Fruit fly (Drosophila melanogaster) whole organism, embryonic: ENCODE results near the gene CG15880.

Experiments
- ATbp ChIP-seq: fragments of 200-800 bp; sonication (Bioruptor generic); optimal IDR thresholded peaks from 2 replicates; lab custom pipeline; 2017; ENCODE audit warnings: missing biosample characterization, mild to moderate bottlenecking, missing genetic modification characterization, missing genetic modification reagents
- Atf6 ChIP-seq: fragments of 200-800 bp; sonication (Bioruptor generic); IDR thresholded peaks from 2 replicates; pipeline ENCODE4 v1.3.6; 2022; ENCODE audit warnings: missing biosample characterization, missing genetic modification characterization
- BEAF-32 ChIP-seq: fragments of 200-800 bp; sonication (Bioruptor generic); optimal IDR thresholded peaks from 3 replicates; lab custom pipeline; 2017; ENCODE audit warnings: missing biosample characterization, missing genetic modification characterization, mild to moderate bottlenecking, moderate library complexity, missing genetic modification reagents
- CG10366 ChIP-seq: fragments of 200-800 bp; sonication (Bioruptor generic); IDR thresholded peaks from 2 replicates; pipeline ENCODE4 v1.3.6; 2022; ENCODE audit warnings: missing biosample characterization, missing genetic modification characterization
- CG11696 ChIP-seq: fragments of 200-800 bp; sonication (Bioruptor generic); IDR thresholded peaks from 2 replicates; pipeline ENCODE4 v1.3.6; 2022; ENCODE audit warnings: missing biosample characterization, missing genetic modification characterization
- CG12071 ChIP-seq: fragments of 200-800 bp; sonication (Bioruptor generic); optimal IDR thresholded peaks from 3 replicates; lab custom pipeline; 2018; ENCODE audit warnings: missing biosample characterization, mild to moderate bottlenecking, missing genetic modification characterization
- CG15269 ChIP-seq: fragments of 200-800 bp; sonication (Bioruptor generic); optimal IDR thresholded peaks from 2 replicates; lab custom pipeline; 2018; ENCODE audit warnings: missing biosample characterization, mild to moderate bottlenecking, missing genetic modification characterization, moderate library complexity
- CG15479 ChIP-seq: fragments of 200-800 bp; sonication (Bioruptor generic); optimal IDR thresholded peaks from 3 replicates; lab custom pipeline; 2019; ENCODE audit warnings: missing biosample characterization, mild to moderate bottlenecking, missing genetic modification characterization, moderate library complexity
- CG15601 ChIP-seq: fragments of 200-800 bp; sonication (Bioruptor generic); optimal IDR thresholded peaks from 3 replicates; lab custom pipeline; 2019; ENCODE audit warnings: missing biosample characterization, mild to moderate bottlenecking, missing genetic modification characterization, moderate library complexity
- CG16813 ChIP-seq: fragments of 200-800 bp; sonication (Bioruptor generic); IDR thresholded peaks from 3 replicates; pipeline ENCODE4 v1.3.6; 2022; ENCODE audit warnings: missing biosample characterization, missing genetic modification characterization; ENCODE audit not compliant: partially characterized antibody
- CG16815 ChIP-seq: fragments of 200-800 bp; sonication (Bioruptor generic); optimal IDR thresholded peaks from 3 replicates; lab custom pipeline; 2017; ENCODE audit warnings: missing biosample characterization, mild to moderate bottlenecking, missing genetic modification characterization
- CG17385 ChIP-seq: fragments of 200-800 bp; sonication (Bioruptor generic); optimal IDR thresholded peaks from 3 replicates; lab custom pipeline; 2018; ENCODE audit warnings: missing biosample characterization, mild to moderate bottlenecking, missing genetic modification characterization
- CG17612 ChIP-seq: fragments of 200-800 bp; sonication (Bioruptor generic); IDR thresholded peaks from 2 replicates; pipeline ENCODE4 v1.3.6; 2022; ENCODE audit warnings: missing biosample characterization, missing genetic modification characterization
- CG18476 ChIP-seq: fragments of 200-800 bp; sonication (Bioruptor generic); optimal IDR thresholded peaks from 2 replicates; lab custom pipeline; 2016; ENCODE audit warnings: missing biosample characterization, mild to moderate bottlenecking, missing genetic modification characterization
- CG2120 ChIP-seq: fragments of 200-800 bp; sonication (Bioruptor generic); optimal IDR thresholded peaks from 3 replicates; lab custom pipeline; 2016; ENCODE audit warnings: missing biosample characterization, missing genetic modification characterization
- CG2199 ChIP-seq: fragments of 200-800 bp; sonication (Bioruptor generic); IDR thresholded peaks from 3 replicates; pipeline ENCODE4 v1.3.6; 2022; ENCODE audit warnings: missing biosample characterization, missing genetic modification characterization
- CG34224 ChIP-seq: fragments of 200-800 bp; sonication (Bioruptor generic); IDR thresholded peaks from 3 replicates; pipeline ENCODE4 v1.3.6; 2022; ENCODE audit warnings: missing biosample characterization, missing genetic modification characterization; ENCODE audit not compliant: partially characterized antibody
- CG7786 ChIP-seq: fragments of 200-800 bp; sonication (Bioruptor generic); optimal IDR thresholded peaks from 2 replicates; lab custom pipeline; 2016; ENCODE audit warnings: missing biosample characterization, missing genetic modification characterization
- CG9797 ChIP-seq: fragments of 200-800 bp; sonication (Bioruptor generic); optimal IDR thresholded peaks from 3 replicates; lab custom pipeline; 2018; ENCODE audit warnings: missing biosample characterization, mild to moderate bottlenecking, missing genetic modification characterization
- CkIIα-i1 ChIP-seq: fragments of 200-800 bp; sonication (Bioruptor generic); IDR thresholded peaks from 2 replicates; pipeline ENCODE4 v1.3.6; 2022; ENCODE audit warnings: missing biosample characterization, missing genetic modification characterization
- Dbx ChIP-seq: fragments of 200-800 bp; sonication (Bioruptor generic); IDR thresholded peaks from 3 replicates; pipeline ENCODE4 v1.3.6; 2022; ENCODE audit warnings: missing biosample characterization, missing genetic modification characterization
- Dek ChIP-seq: fragments of 200-800 bp; sonication (Bioruptor generic); optimal IDR thresholded peaks from 3 replicates; lab custom pipeline; 2019; ENCODE audit warnings: missing biosample characterization, mild to moderate bottlenecking, missing genetic modification characterization, moderate library complexity
- ERR ChIP-seq: fragments of 200-800 bp; sonication (Bioruptor generic); optimal IDR thresholded peaks from 2 replicates; lab custom pipeline; 2016; ENCODE audit warnings: missing biosample characterization, missing genetic modification characterization
- Ets65A ChIP-seq: fragments of 200-800 bp; sonication (Bioruptor generic); peaks from one replicate; lab custom pipeline; 2016; ENCODE audit warnings: missing biosample characterization, missing genetic modification characterization
- Fer2 ChIP-seq: fragments of 200-800 bp; sonication (Bioruptor generic); optimal IDR thresholded peaks from 2 replicates; lab custom pipeline; 2018; ENCODE audit warnings: missing biosample characterization, mild to moderate bottlenecking, missing genetic modification characterization, moderate library complexity
- H15 ChIP-seq: fragments of 200-800 bp; sonication (Bioruptor generic); IDR thresholded peaks from 3 replicates; pipeline ENCODE4 v1.3.6; 2022; ENCODE audit warnings: missing biosample characterization, missing genetic modification characterization
- Hmr ChIP-seq: fragments of 200-800 bp; sonication (Bioruptor generic); optimal IDR thresholded peaks from 3 replicates; lab custom pipeline; 2017; ENCODE audit warnings: mild to moderate bottlenecking, missing biosample characterization, missing genetic modification reagents, missing genetic modification characterization
- Med ChIP-seq: fragments of 200-800 bp; sonication (Bioruptor generic); peaks from one replicate; lab custom pipeline; 2016; ENCODE audit warnings: missing biosample characterization, missing genetic modification characterization, mild to moderate bottlenecking, inconsistent platforms, moderate library complexity
- PHDP ChIP-seq: fragments of 200-800 bp; sonication (Bioruptor generic); optimal IDR thresholded peaks from 3 replicates; lab custom pipeline; 2018; ENCODE audit warnings: missing biosample characterization, mild to moderate bottlenecking, missing genetic modification characterization, moderate library complexity
- Scr ChIP-seq: fragments of 200-800 bp; sonication (Bioruptor generic); IDR thresholded peaks from 2 replicates; pipeline ENCODE4 v1.3.6; 2022; ENCODE audit warnings: missing biosample characterization, missing genetic modification characterization; ENCODE audit not compliant: partially characterized antibody
- bcd ChIP-seq: fragments of 200-800 bp; sonication (Bioruptor generic); optimal IDR thresholded peaks from 2 replicates; lab custom pipeline; 2017; ENCODE audit warnings: missing biosample characterization, mild to moderate bottlenecking, missing genetic modification characterization
- btn ChIP-seq: fragments of 200-800 bp; sonication (Bioruptor generic); optimal IDR thresholded peaks from 2 replicates; lab custom pipeline; 2016; ENCODE audit warnings: missing biosample characterization, missing genetic modification characterization
- chinmo ChIP-seq: fragments of 200-800 bp; sonication (Bioruptor generic); IDR thresholded peaks from 4 replicates; pipeline ENCODE4 v1.3.6; 2022; ENCODE audit warnings: missing biosample characterization, missing genetic modification characterization; ENCODE audit not compliant: partially characterized antibody
- dmrt99B ChIP-seq: fragments of 200-800 bp; sonication (Bioruptor generic); optimal IDR thresholded peaks from 2 replicates; lab custom pipeline; 2018; ENCODE audit warnings: missing biosample characterization, mild to moderate bottlenecking, missing genetic modification characterization, moderate library complexity
- gem ChIP-seq: fragments of 200-800 bp; sonication (Bioruptor generic); optimal IDR thresholded peaks from 2 replicates; lab custom pipeline; 2019; ENCODE audit warnings: missing biosample characterization, mild to moderate bottlenecking, missing genetic modification characterization, moderate library complexity
- grau ChIP-seq: fragments of 200-800 bp; optimal IDR thresholded peaks from 3 replicates; lab custom pipeline; 2019; ENCODE audit warnings: missing biosample characterization, mild to moderate bottlenecking, missing genetic modification characterization, moderate library complexity
- nerfin-1 ChIP-seq: fragments of 200-800 bp; sonication (Bioruptor generic); optimal IDR thresholded peaks from 3 replicates; lab custom pipeline; 2019; ENCODE audit warnings: missing biosample characterization, mild to moderate bottlenecking, missing genetic modification characterization, moderate library complexity
- oc ChIP-seq: fragments of 200-800 bp; sonication (Bioruptor generic); optimal IDR thresholded peaks from 2 replicates; lab custom pipeline; 2018; ENCODE audit warnings: missing biosample characterization, mild to moderate bottlenecking, missing genetic modification characterization, moderate library complexity
- psq ChIP-seq: fragments of 200-800 bp; sonication (Bioruptor generic); optimal IDR thresholded peaks from 2 replicates; lab custom pipeline; 2017; ENCODE audit warnings: missing biosample characterization, missing genetic modification characterization
- pum ChIP-seq: fragments of 200-800 bp; sonication (Bioruptor generic); optimal IDR thresholded peaks from 2 replicates; lab custom pipeline; 2016; ENCODE audit warnings: missing biosample characterization, missing genetic modification characterization
- sens ChIP-seq: fragments of 200-800 bp; sonication (Bioruptor generic); peaks from one replicate; lab custom pipeline; 2016; ENCODE audit warnings: missing biosample characterization, missing genetic modification characterization
- slbo ChIP-seq: fragments of 200-800 bp; sonication (Bioruptor generic); IDR thresholded peaks from 2 replicates; pipeline ENCODE4 v1.3.6; 2022; ENCODE audit warnings: missing biosample characterization, missing genetic modification characterization
- stc ChIP-seq: fragments of 200-800 bp; sonication (Bioruptor generic); IDR thresholded peaks from 2 replicates; pipeline ENCODE4 v1.3.6; 2022; ENCODE audit warnings: missing biosample characterization, missing genetic modification characterization
- sug ChIP-seq: fragments of 200-800 bp; optimal IDR thresholded peaks from 2 replicates; lab custom pipeline; 2019; ENCODE audit warnings: missing biosample characterization, mild to moderate bottlenecking, missing genetic modification characterization, moderate library complexity
- tio ChIP-seq: fragments of 200-800 bp; sonication (Bioruptor generic); optimal IDR thresholded peaks from 2 replicates; lab custom pipeline; 2017; ENCODE audit warnings: missing biosample characterization, missing genetic modification characterization, inconsistent platforms
- trem ChIP-seq: fragments of 200-800 bp; optimal IDR thresholded peaks from 3 replicates; lab custom pipeline; 2019; ENCODE audit warnings: missing biosample characterization, mild to moderate bottlenecking, missing genetic modification characterization, moderate library complexity
- unpg ChIP-seq: fragments of 200-800 bp; sonication (Bioruptor generic); optimal IDR thresholded peaks from 3 replicates; lab custom pipeline; 2018; ENCODE audit warnings: missing biosample characterization, mild to moderate bottlenecking, missing genetic modification characterization, moderate library complexity
- zf30C ChIP-seq: fragments of 200-800 bp; sonication (Bioruptor generic); optimal IDR thresholded peaks from 3 replicates; lab custom pipeline; 2018; ENCODE audit warnings: missing biosample characterization, mild to moderate bottlenecking, missing genetic modification characterization

CG15880 gene

dm6 chr2L:843301-843700 lies 25.6 kb upstream of the CG15880 start:
- peak; percentile 13 for TF ChIP-seq CG2120 (GFP tag; lab: Kevin White, UChicago)
- no peak for TF ChIP-seq CG11696 (GFP tag; lab: Robert Waterston, UW)
- no peak for TF ChIP-seq CG16815 (GFP tag; lab: Kevin White, UChicago)
- TF ChIP-seq chinmo (GFP tag; lab: Robert Waterston, UW): no peak
- TF ChIP-seq CG17612 (GFP tag; lab: Robert Waterston, UW): no peak
- peak; percentile 36 for TF ChIP-seq grau
- no peak for TF ChIP-seq CG16813 (GFP tag; lab: Robert Waterston, UW)
- TF ChIP-seq CG2199: no peak
- no peak for TF ChIP-seq CG7786 (GFP tag; lab: Kevin White, UChicago)
- no peak for TF ChIP-seq CG12071
- no peak for TF ChIP-seq psq
- TF ChIP-seq CG15269: no peak
- no peak for TF ChIP-seq CG15479 (GFP tag; lab: Kevin White, UChicago)
- no peak for TF ChIP-seq CG9797 (GFP tag; lab: Kevin White, UChicago)
- no peak for TF ChIP-seq Atf6 (GFP tag; lab: Robert Waterston, UW)
- no peak for TF ChIP-seq dmrt99B (tag; lab: Kevin White, UChicago)
- TF ChIP-seq ATbp (GFP tag; lab: Kevin White, UChicago): no peak
- no peak for TF ChIP-seq pum (GFP tag; lab: Kevin White, UChicago)
- TF ChIP-seq oc (tag; lab: Kevin White, UChicago): no peak
- no peak for TF ChIP-seq CG34224 (GFP tag; lab: Robert Waterston, UW)
- no peak for TF ChIP-seq CG10366 (GFP tag; lab: Robert Waterston, UW)
- peak; percentile 5 for TF ChIP-seq Hmr
- TF ChIP-seq CG17385: no peak
- no peak for TF ChIP-seq bcd
- peak; percentile 2 for TF ChIP-seq Ets65A
- no peak for TF ChIP-seq CkIIα-i1 (GFP tag; lab: Robert Waterston, UW)
- TF ChIP-seq Dek: no peak
- TF ChIP-seq Fer2: no peak
- peak; percentile 5 for TF ChIP-seq PHDP
- TF ChIP-seq slbo (GFP tag; lab: Robert Waterston, UW): no peak
- TF ChIP-seq Med: peak; percentile 21
- no peak for TF ChIP-seq H15 (GFP tag; lab: Robert Waterston, UW)
- TF ChIP-seq nerfin-1 (tag; lab: Kevin White, UChicago): no peak
- TF ChIP-seq gem (tag; lab: Kevin White, UChicago): peak; percentile 11
- TF ChIP-seq Dbx (GFP tag; lab: Robert Waterston, UW): no peak
- TF ChIP-seq sens (GFP tag; lab: Kevin White, UChicago): peak; percentile 28
- no peak for TF ChIP-seq CG18476 (GFP tag; lab: Kevin White, UChicago)
- peak; percentile 7 for TF ChIP-seq tio (GFP tag; lab: Kevin White, UChicago)
- TF ChIP-seq ERR (GFP tag; lab: Kevin White, UChicago): no peak
- TF ChIP-seq Scr: no peak
- TF ChIP-seq CG15601 (tag; lab: Kevin White, UChicago): no peak
- TF ChIP-seq btn (GFP tag; lab: Kevin White, UChicago): no peak
- no peak for TF ChIP-seq sug (tag; lab: Kevin White, UChicago)
- TF ChIP-seq zf30C (GFP tag; lab: Kevin White, UChicago): no peak
- TF ChIP-seq unpg (GFP tag; lab: Kevin White, UChicago): no peak
- no peak for TF ChIP-seq BEAF-32 (GFP tag; lab: Kevin White, UChicago)
- no peak for TF ChIP-seq stc (GFP tag; lab: Robert Waterston, UW)
- TF ChIP-seq trem (tag; lab: Kevin White, UChicago): no peak
